Worm (Caenorhabditis elegans) whole organism, young adult: ENCODE results near the gene C04E6.12.

Source experiments
- B0261.1 ChIP-seq: sonication (generic microtip); optimal IDR thresholded peaks from 2 replicates; lab custom pipeline; 2016; ENCODE audit warnings: mild to moderate bottlenecking, missing genetic modification characterization, moderate library complexity, missing compliant biosample characterization
- C06A6.2 ChIP-seq: fragments of 200-800 bp; sonication (Bioruptor generic); conservative IDR thresholded peaks from 2 replicates; pipeline ENCODE4 v1.3.6; 2022; ENCODE audit warnings: missing genetic modification characterization, missing compliant biosample characterization
- F10E7.11 ChIP-seq: sonication (generic microtip); optimal IDR thresholded peaks from 2 replicates; lab custom pipeline; 2017; ENCODE audit warnings: mild to moderate bottlenecking, missing genetic modification characterization, moderate library complexity, missing compliant biosample characterization
- F39B2.1 ChIP-seq: fragments of 200-800 bp; sonication (Bioruptor generic); IDR thresholded peaks from 2 replicates; pipeline ENCODE4 v1.3.6; 2022; ENCODE audit warnings: missing genetic modification reagents, missing genetic modification characterization, missing compliant biosample characterization
- K12H6.12 ChIP-seq: fragments of 200-800 bp; sonication (Bioruptor generic); optimal IDR thresholded peaks from 2 replicates; lab custom pipeline; 2018; ENCODE audit warnings: mild to moderate bottlenecking, missing genetic modification characterization, missing compliant biosample characterization
- T07F8.4 ChIP-seq: sonication (generic microtip); optimal IDR thresholded peaks from 2 replicates; lab custom pipeline; 2016; ENCODE audit warnings: mild to moderate bottlenecking, missing genetic modification characterization, moderate library complexity, missing compliant biosample characterization
- T26A5.8 ChIP-seq: sonication (generic microtip); optimal IDR thresholded peaks from 2 replicates; lab custom pipeline; 2016; ENCODE audit warnings: missing genetic modification characterization, missing compliant biosample characterization
- Y53F4B.3 ChIP-seq: fragments of 200-800 bp; sonication (Bioruptor generic); IDR thresholded peaks from 2 replicates; pipeline ENCODE4 v1.3.6; 2022; ENCODE audit warnings: missing genetic modification reagents, missing genetic modification characterization, missing compliant biosample characterization
- Y67H2A.10 ChIP-seq: fragments of 200-800 bp; sonication (Bioruptor generic); conservative IDR thresholded peaks from 2 replicates; pipeline ENCODE4 v1.3.6; 2022; ENCODE audit warnings: missing genetic modification reagents, missing genetic modification characterization, missing compliant biosample characterization
- Y79H2A.3 ChIP-seq: fragments of 200-800 bp; sonication (Bioruptor generic); conservative IDR thresholded peaks from 2 replicates; pipeline ENCODE4 v1.3.6; 2022; ENCODE audit warnings: missing genetic modification reagents, missing genetic modification characterization, missing compliant biosample characterization
- ZK185.1 ChIP-seq: sonication (generic microtip); optimal IDR thresholded peaks from 2 replicates; lab custom pipeline; 2016; ENCODE audit warnings: mild to moderate bottlenecking, missing genetic modification characterization, missing compliant biosample characterization; ENCODE audit not compliant: poor library complexity, severe bottlenecking
- akir-1 ChIP-seq: fragments of 200-800 bp; sonication (Bioruptor generic); optimal IDR thresholded peaks from 2 replicates; lab custom pipeline; 2018; ENCODE audit warnings: mild to moderate bottlenecking, missing genetic modification characterization, moderate library complexity, missing compliant biosample characterization
- aptf-2 ChIP-seq: fragments of 200-800 bp; sonication (Bioruptor generic); conservative IDR thresholded peaks from 2 replicates; pipeline ENCODE4 v1.3.6; 2022; ENCODE audit warnings: missing genetic modification reagents, missing genetic modification characterization, missing compliant biosample characterization
- attf-3 ChIP-seq: fragments of 200-800 bp; sonication (Bioruptor generic); conservative IDR thresholded peaks from 2 replicates; pipeline ENCODE4 v1.3.6; 2022; ENCODE audit warnings: missing genetic modification reagents, missing genetic modification characterization, missing compliant biosample characterization
- attf-6 ChIP-seq: fragments of 200-800 bp; sonication (Bioruptor generic); IDR thresholded peaks from 2 replicates; pipeline ENCODE4 v1.3.6; 2022; ENCODE audit warnings: missing genetic modification reagents, missing genetic modification characterization, missing compliant biosample characterization
- bed-2 ChIP-seq: fragments of 200-800 bp; sonication (Bioruptor generic); IDR thresholded peaks from 2 replicates; pipeline ENCODE4 v1.3.6; 2022; ENCODE audit warnings: missing genetic modification reagents, missing genetic modification characterization, missing compliant biosample characterization
- ccch-3 ChIP-seq: fragments of 200-800 bp; sonication (Bioruptor generic); optimal IDR thresholded peaks from 2 replicates; lab custom pipeline; 2018; ENCODE audit warnings: mild to moderate bottlenecking, missing genetic modification characterization, missing compliant biosample characterization
- ceh-40 ChIP-seq: fragments of 200-800 bp; sonication (Bioruptor generic); IDR thresholded peaks from 2 replicates; pipeline ENCODE4 v1.3.6; 2022; ENCODE audit warnings: missing genetic modification characterization, missing compliant biosample characterization
- ceh-79 ChIP-seq: sonication (generic microtip); optimal IDR thresholded peaks from 2 replicates; lab custom pipeline; 2017; ENCODE audit warnings: mild to moderate bottlenecking, missing genetic modification characterization, missing compliant biosample characterization
- ceh-91 ChIP-seq: fragments of 200-800 bp; sonication (Bioruptor generic); IDR thresholded peaks from 2 replicates; pipeline ENCODE4 v1.3.6; 2022; ENCODE audit warnings: missing genetic modification reagents, missing genetic modification characterization, missing compliant biosample characterization
- ets-4 ChIP-seq: fragments of 200-800 bp; sonication (Bioruptor generic); optimal IDR thresholded peaks from 2 replicates; lab custom pipeline; 2018; ENCODE audit warnings: mild to moderate bottlenecking, missing genetic modification characterization, missing compliant biosample characterization
- fkh-3 ChIP-seq: sonication (generic microtip); optimal IDR thresholded peaks from 2 replicates; lab custom pipeline; 2016; ENCODE audit warnings: mild to moderate bottlenecking, missing genetic modification characterization, missing compliant biosample characterization
- hlh-12 ChIP-seq: sonication (generic microtip); optimal IDR thresholded peaks from 2 replicates; lab custom pipeline; 2016; ENCODE audit warnings: missing genetic modification characterization, missing compliant biosample characterization
- hlh-26 ChIP-seq: fragments of 200-800 bp; sonication (Bioruptor generic); conservative IDR thresholded peaks from 2 replicates; pipeline ENCODE4 v1.3.6; 2022; ENCODE audit warnings: missing genetic modification reagents, missing genetic modification characterization, missing compliant biosample characterization
- hmg-1.2 ChIP-seq: fragments of 200-800 bp; sonication (Bioruptor generic); IDR thresholded peaks from 2 replicates; pipeline ENCODE4 v1.3.6; 2022; ENCODE audit warnings: missing genetic modification reagents, missing genetic modification characterization, missing compliant biosample characterization
- hmg-20 ChIP-seq: fragments of 200-800 bp; sonication (Bioruptor generic); IDR thresholded peaks from 2 replicates; pipeline ENCODE4 v1.3.6; 2022; ENCODE audit warnings: missing genetic modification reagents, missing genetic modification characterization, missing compliant biosample characterization
- hrde-1 ChIP-seq: sonication (generic microtip); optimal IDR thresholded peaks from 2 replicates; lab custom pipeline; 2016; ENCODE audit warnings: missing genetic modification characterization, mild to moderate bottlenecking, missing compliant biosample characterization, moderate library complexity, missing genotype, missing genetic modification reagents, borderline replicate concordance
- lag-1 ChIP-seq: fragments of 200-800 bp; sonication (Bioruptor generic); IDR thresholded peaks from 2 replicates; pipeline ENCODE4 v1.3.6; 2022; ENCODE audit warnings: missing genetic modification reagents, missing genetic modification characterization, missing compliant biosample characterization
- let-607 ChIP-seq, 2 experiments: fragments of 200-800 bp in 1 of 2; sonication (Bioruptor generic) in 1 of 2; sonication (generic microtip) in 1 of 2; optimal IDR thresholded peaks; 2 replicates each; lab custom pipeline; 2016 to 2018; ENCODE audit warnings: mild to moderate bottlenecking in 2 of 2, missing compliant biosample characterization in 2 of 2, missing genetic modification characterization in 2 of 2, moderate library complexity in 2 of 2, missing genotype in 1 of 2
- lsl-1 ChIP-seq: fragments of 200-800 bp; sonication (Bioruptor generic); optimal IDR thresholded peaks from 2 replicates; lab custom pipeline; 2018; ENCODE audit warnings: mild to moderate bottlenecking, missing genetic modification characterization, moderate library complexity, missing compliant biosample characterization
- madf-3 ChIP-seq: fragments of 200-800 bp; sonication (Bioruptor generic); IDR thresholded peaks from 2 replicates; pipeline ENCODE4 v1.3.6; 2022; ENCODE audit warnings: missing genetic modification reagents, missing genetic modification characterization, missing compliant biosample characterization
- madf-6 ChIP-seq: fragments of 200-800 bp; sonication (Bioruptor generic); IDR thresholded peaks from 2 replicates; pipeline ENCODE4 v1.3.6; 2022; ENCODE audit warnings: missing genetic modification reagents, missing genetic modification characterization, missing compliant biosample characterization
- rcor-1 ChIP-seq: fragments of 200-800 bp; sonication (Bioruptor generic); IDR thresholded peaks from 2 replicates; pipeline ENCODE4 v1.3.6; 2022; ENCODE audit warnings: missing genetic modification reagents, missing genetic modification characterization, missing compliant biosample characterization
- rec-8 ChIP-seq, 2 experiments: sonication (generic microtip); optimal IDR thresholded peaks; 2 replicates each; lab custom pipeline; 2016; ENCODE audit warnings: mild to moderate bottlenecking in 2 of 2, missing genetic modification characterization in 2 of 2, missing genetic modification reagents in 2 of 2, missing genotype in 2 of 2, missing biosample characterization in 1 of 2, missing compliant biosample characterization in 1 of 2, moderate library complexity in 1 of 2
- rpc-1 ChIP-seq, 2 experiments: fragments of 150-350 bp in 1 of 2; sonication (generic microtip) in 1 of 2; optimal IDR thresholded peaks; 2 replicates each; lab custom pipeline; 2014 to 2018; ENCODE audit warnings: missing biosample characterization in 1 of 2, missing genetic modification characterization in 1 of 2, missing genetic modification reagents in 1 of 2, missing genotype in 1 of 2
- snpc-1.1 ChIP-seq: sonication (generic microtip); optimal IDR thresholded peaks from 2 replicates; lab custom pipeline; 2017; ENCODE audit warnings: missing genetic modification characterization, mild to moderate bottlenecking, missing compliant biosample characterization, antibody characterized with exemption, moderate library complexity, missing genotype, missing genetic modification reagents; ENCODE audit not compliant: insufficient read depth
- somi-1 ChIP-seq: fragments of 200-800 bp; sonication (Bioruptor generic); optimal IDR thresholded peaks from 2 replicates; lab custom pipeline; 2018; ENCODE audit warnings: mild to moderate bottlenecking, missing genetic modification characterization, missing compliant biosample characterization
- tbx-9 ChIP-seq: sonication (generic microtip); optimal IDR thresholded peaks from 2 replicates; lab custom pipeline; 2016; ENCODE audit warnings: borderline replicate concordance, missing genetic modification characterization, inconsistent platforms, missing compliant biosample characterization
- zfh-2 ChIP-seq: fragments of 200-800 bp; sonication (Bioruptor generic); conservative IDR thresholded peaks from 2 replicates; pipeline ENCODE4 v1.3.6; 2022; ENCODE audit warnings: missing genetic modification reagents, missing genetic modification characterization, missing compliant biosample characterization
- ztf-25 ChIP-seq: fragments of 200-800 bp; sonication (Bioruptor generic); IDR thresholded peaks from 2 replicates; pipeline ENCODE4 v1.3.6; 2022; ENCODE audit warnings: missing genetic modification reagents, missing genetic modification characterization, missing compliant biosample characterization
- ztf-6 ChIP-seq: fragments of 200-800 bp; sonication (Bioruptor generic); IDR thresholded peaks from 2 replicates; pipeline ENCODE4 v1.3.6; 2022; ENCODE audit warnings: missing genetic modification reagents, missing genetic modification characterization, missing compliant biosample characterization

Gene C04E6.12

ce11 chrV:5916862-5917261 is 2.9 kb downstream of the C04E6.12 start:
- TF ChIP-seq ztf-6 (GFP tag; lab: Robert Waterston, UW) (no peak), let-607 (tag; optimal IDR thresholded peaks at IDR 0.05; lab: Kevin White, UChicago) (no peak), B0261.1 (tag; lab: Kevin White, UChicago) (no peak), tbx-9 (tag; lab: Kevin White, UChicago) (no peak), C06A6.2 (GFP tag; lab: Robert Waterston, UW) (no peak), ceh-40 (GFP tag; lab: Robert Waterston, UW) (no peak), hrde-1 (tag; lab: Kevin White, UChicago) (no peak), rec-8 (tag; optimal IDR thresholded peaks at IDR 0.05; lab: Kevin White, UChicago) (no peak), akir-1 (GFP tag; lab: Kevin White, UChicago) (no peak), madf-6 (GFP tag; lab: Robert Waterston, UW) (no peak), ets-4 (GFP tag; lab: Kevin White, UChicago) (no peak), K12H6.12 (tag; lab: Kevin White, UChicago) (no peak), snpc-1.1 (tag; lab: Kevin White, UChicago) (no peak), rcor-1 (GFP tag; lab: Robert Waterston, UW) (no peak), attf-6 (GFP tag; lab: Robert Waterston, UW) (no peak), ccch-3 (GFP tag; lab: Kevin White, UChicago) (no peak), ZK185.1 (no peak), lag-1 (GFP tag; lab: Robert Waterston, UW) (no peak), T26A5.8 (tag; lab: Kevin White, UChicago) (no peak)

- TF ChIP-seq hmg-20 (GFP tag; lab: Robert Waterston, UW), result no peak
- no peak for TF ChIP-seq akir-1 (GFP tag; lab: Kevin White, UChicago)
- TF ChIP-seq hlh-12 (tag; lab: Kevin White, UChicago), result no peak
- no peak for TF ChIP-seq aptf-2
- TF ChIP-seq somi-1, result no peak
- no peak for TF ChIP-seq rec-8 (tag; optimal IDR thresholded peaks at IDR 0.05; lab: Kevin White, UChicago)
- no peak for TF ChIP-seq hmg-1.2 (GFP tag; lab: Robert Waterston, UW)
- no peak for TF ChIP-seq Y53F4B.3 (GFP tag; lab: Robert Waterston, UW)
- no peak for TF ChIP-seq lag-1 (GFP tag; lab: Robert Waterston, UW)
- TF ChIP-seq Y67H2A.10 (GFP tag; lab: Robert Waterston, UW), result no peak
- TF ChIP-seq attf-3 (GFP tag; lab: Robert Waterston, UW), result no peak
- no peak for TF ChIP-seq rpc-1 (optimal IDR thresholded peaks at IDR 0.05; lab: Kevin White, UChicago)
- no peak for TF ChIP-seq rpc-1 (tag; optimal IDR thresholded peaks at IDR 0.05; lab: Kevin White, UChicago)
- TF ChIP-seq, all 124 proteins: peak for 0
Observed at ce11 chrV:5912426-5912825, 7.4 kb downstream of the C04E6.12 start, which contains the start of gene C04E6.13. TSS of gene C04E6.13 (plus strand) at chrV:5912726.

ce11 chrV:5907090-5907489 is 12.7 kb downstream of the C04E6.12 start, which contains the start of gene C04E6.4:
TSS of gene C04E6.4 (plus strand) at chrV:5907390.
- no peak for TF ChIP-seq F10E7.11 (tag; lab: Kevin White, UChicago)
- no peak for TF ChIP-seq ets-4 (GFP tag; lab: Kevin White, UChicago)
- TF ChIP-seq F39B2.1, result no peak
- TF ChIP-seq let-607 (tag; optimal IDR thresholded peaks at IDR 0.05; lab: Kevin White, UChicago), result no peak

- TF ChIP-seq ztf-25 (GFP tag; lab: Robert Waterston, UW) (no peak), rpc-1 (optimal IDR thresholded peaks at IDR 0.05; lab: Kevin White, UChicago) (no peak), rpc-1 (tag; optimal IDR thresholded peaks at IDR 0.05; lab: Kevin White, UChicago) (no peak), hmg-1.2 (GFP tag; lab: Robert Waterston, UW) (no peak), madf-3 (GFP tag; lab: Robert Waterston, UW) (no peak), hlh-12 (tag; lab: Kevin White, UChicago) (no peak), fkh-3 (tag; lab: Kevin White, UChicago) (no peak), T07F8.4 (tag; lab: Kevin White, UChicago) (no peak), Y79H2A.3 (GFP tag; lab: Robert Waterston, UW) (no peak), ceh-79 (tag; lab: Kevin White, UChicago) (no peak), hlh-26 (GFP tag; lab: Robert Waterston, UW) (no peak), rcor-1 (GFP tag; lab: Robert Waterston, UW) (no peak), lsl-1 (GFP tag; lab: Kevin White, UChicago) (no peak), ceh-91 (no peak), B0261.1 (tag; lab: Kevin White, UChicago) (no peak), bed-2 (GFP tag; lab: Robert Waterston, UW) (no peak), zfh-2 (GFP tag; lab: Robert Waterston, UW) (no peak)
Observed at ce11 chrV:5906252-5906651, 13.5 kb downstream of the C04E6.12 start, which contains the start of gene srd-15. TSS of gene srd-15 (minus strand) at chrV:5906352.
